Worm (Caenorhabditis elegans) whole organism, L4 larva: ENCODE data around the gene aakg-3.

Source experiments
- F44E2.7 ChIP-seq: fragments of 200-800 bp; sonication (Bioruptor generic); IDR thresholded peaks from 2 replicates; pipeline ENCODE4 v2.1.2; 2022; ENCODE audit warnings: missing genetic modification characterization, missing compliant biosample characterization
- ZK546.5 ChIP-seq, 2 experiments: sonication (generic microtip); optimal IDR thresholded peaks; 2 replicates each; lab custom pipeline; 2017; ENCODE audit warnings: missing biosample characterization in 2 of 2, missing genetic modification characterization in 2 of 2
- aha-1 ChIP-seq: fragments of 150-350 bp; peaks from one replicate; lab custom pipeline; 2014; ENCODE audit warnings: missing biosample characterization, missing genetic modification characterization
- ceh-44 ChIP-seq: fragments of 200-800 bp; sonication (Bioruptor generic); IDR thresholded peaks from 2 replicates; pipeline ENCODE4 v1.3.6; 2022; ENCODE audit warnings: missing genetic modification reagents, missing genetic modification characterization, missing compliant biosample characterization
- ceh-62 ChIP-seq: sonication (generic microtip); optimal IDR thresholded peaks from 2 replicates; lab custom pipeline; 2017; ENCODE audit warnings: missing biosample characterization, missing genetic modification characterization
- ceh-82 ChIP-seq: sonication (generic microtip); optimal IDR thresholded peaks from 2 replicates; lab custom pipeline; 2017; ENCODE audit warnings: missing biosample characterization, missing genetic modification characterization
- dmd-6 ChIP-seq: fragments of 200-800 bp; sonication (Bioruptor generic); IDR thresholded peaks from 2 replicates; pipeline ENCODE4 v1.3.6; 2022; ENCODE audit warnings: missing genetic modification reagents, missing genetic modification characterization, missing compliant biosample characterization
- dmd-9 ChIP-seq: fragments of 200-800 bp; sonication (Bioruptor generic); IDR thresholded peaks from 2 replicates; pipeline ENCODE4 v1.3.6; 2022; ENCODE audit warnings: missing genetic modification reagents, missing genetic modification characterization, missing compliant biosample characterization
- fos-1 ChIP-seq: fragments of 150-350 bp; optimal IDR thresholded peaks from 2 replicates; lab custom pipeline; 2014; ENCODE audit warnings: missing biosample characterization, missing genetic modification characterization
- hlh-11 ChIP-seq: fragments of 200-800 bp; sonication (Bioruptor generic); optimal IDR thresholded peaks from 2 replicates; lab custom pipeline; 2018; ENCODE audit warnings: mild to moderate bottlenecking, missing genetic modification characterization, missing compliant biosample characterization
- hlh-30 ChIP-seq: sonication (generic microtip); optimal IDR thresholded peaks from 2 replicates; lab custom pipeline; 2017; ENCODE audit warnings: antibody characterized with exemption, mild to moderate bottlenecking, missing genetic modification characterization, missing compliant biosample characterization; ENCODE audit not compliant: insufficient read depth
- hmg-1.1 ChIP-seq: fragments of 200-800 bp; sonication (Bioruptor generic); IDR thresholded peaks from 2 replicates; pipeline ENCODE4 v1.3.6; 2022; ENCODE audit warnings: missing genetic modification reagents, missing genetic modification characterization, missing compliant biosample characterization
- lim-7 ChIP-seq: fragments of 200-800 bp; sonication (Bioruptor generic); IDR thresholded peaks from 2 replicates; pipeline ENCODE4 v1.3.6; 2022; ENCODE audit warnings: missing genetic modification characterization, missing compliant biosample characterization
- lin-13 ChIP-seq: fragments of 150-350 bp; optimal IDR thresholded peaks from 2 replicates; lab custom pipeline; 2014; ENCODE audit warnings: missing biosample characterization, missing genetic modification reagents, missing genetic modification characterization
- lsy-2 ChIP-seq, 2 experiments: fragments of 150-350 bp in 1 of 2; sonication (generic microtip) in 1 of 2; optimal IDR thresholded peaks; 2 replicates each; lab custom pipeline; 2014 to 2017; ENCODE audit warnings: missing biosample characterization in 2 of 2, missing genetic modification characterization in 2 of 2
- madf-5 ChIP-seq, 2 experiments: fragments of 200-800 bp; sonication (Bioruptor generic); IDR thresholded peaks; 2 replicates each; pipeline ENCODE4 v1.3.6; 2022; ENCODE audit warnings: missing compliant biosample characterization in 2 of 2, missing genetic modification characterization in 2 of 2
- mdl-1 ChIP-seq, 2 experiments: fragments of 150-350 bp in 1 of 2; sonication (generic microtip) in 1 of 2; optimal IDR thresholded peaks; 2 replicates each; lab custom pipeline; 2014 to 2017; ENCODE audit warnings: missing biosample characterization in 2 of 2, missing genetic modification characterization in 2 of 2
- mxl-3 ChIP-seq: fragments of 200-800 bp; sonication (Bioruptor generic); optimal IDR thresholded peaks from 2 replicates; lab custom pipeline; 2018; ENCODE audit warnings: mild to moderate bottlenecking, missing genetic modification characterization, missing compliant biosample characterization
- nhr-10 ChIP-seq: fragments of 150-350 bp; optimal IDR thresholded peaks from 2 replicates; lab custom pipeline; 2014; ENCODE audit warnings: missing biosample characterization, missing genetic modification characterization
- nhr-111 ChIP-seq: fragments of 200-800 bp; sonication (Bioruptor generic); optimal IDR thresholded peaks from 2 replicates; lab custom pipeline; 2018; ENCODE audit warnings: mild to moderate bottlenecking, missing genetic modification characterization, missing compliant biosample characterization
- nhr-28 ChIP-seq: fragments of 150-350 bp; optimal IDR thresholded peaks from 2 replicates; lab custom pipeline; 2014; ENCODE audit warnings: missing biosample characterization, missing genetic modification characterization
- pha-4 ChIP-seq, 2 experiments: fragments of 150-350 bp in 1 of 2; fragments of 200-800 bp in 1 of 2; sonication (Bioruptor generic) in 1 of 2; IDR thresholded peaks in 1 of 2; optimal IDR thresholded peaks in 1 of 2; 2 replicates each; pipeline versions ENCODE4 v1.3.6 to Lab custom; 2014 to 2022; ENCODE audit warnings: missing genetic modification characterization in 2 of 2, missing genetic modification reagents in 2 of 2, missing biosample characterization in 1 of 2, missing compliant biosample characterization in 1 of 2
- php-3 ChIP-seq: fragments of 200-800 bp; sonication (Bioruptor generic); IDR thresholded peaks from 2 replicates; pipeline ENCODE4 v1.3.6; 2022; ENCODE audit warnings: missing genetic modification reagents, missing genetic modification characterization, missing compliant biosample characterization
- tag-97 ChIP-seq: fragments of 200-800 bp; sonication (Bioruptor generic); IDR thresholded peaks from 2 replicates; pipeline ENCODE4 v1.3.6; 2022; ENCODE audit warnings: missing genetic modification characterization, missing compliant biosample characterization
- tra-1 ChIP-seq: fragments of 200-800 bp; sonication (Bioruptor generic); IDR thresholded peaks from 2 replicates; pipeline ENCODE4 v1.3.6; 2022; ENCODE audit warnings: missing genetic modification reagents, missing genetic modification characterization, missing compliant biosample characterization
- unc-62 ChIP-seq, 3 experiments: fragments of 150-350 bp in 1 of 3; sonication (generic microtip); optimal IDR thresholded peaks in 2 of 3; peaks in 1 of 3; 1 replicate in 1 of 3; 2 replicates in 2 of 3; lab custom pipeline; 2014 to 2017; ENCODE audit warnings: missing biosample characterization in 3 of 3, missing genetic modification characterization in 3 of 3, missing genetic modification reagents in 3 of 3, missing genotype in 1 of 3
- vab-7 ChIP-seq: fragments of 200-800 bp; sonication (Bioruptor generic); IDR thresholded peaks from 2 replicates; pipeline ENCODE4 v1.3.6; 2022; ENCODE audit warnings: missing genetic modification reagents, missing genetic modification characterization, missing compliant biosample characterization
- zag-1 ChIP-seq: fragments of 150-350 bp; optimal IDR thresholded peaks from 2 replicates; lab custom pipeline; 2014; ENCODE audit warnings: missing biosample characterization, missing genetic modification characterization
- zip-2 ChIP-seq: fragments of 150-350 bp; optimal IDR thresholded peaks from 2 replicates; lab custom pipeline; 2014; ENCODE audit warnings: missing biosample characterization, missing genetic modification characterization

The aakg-3 gene

DNA sequence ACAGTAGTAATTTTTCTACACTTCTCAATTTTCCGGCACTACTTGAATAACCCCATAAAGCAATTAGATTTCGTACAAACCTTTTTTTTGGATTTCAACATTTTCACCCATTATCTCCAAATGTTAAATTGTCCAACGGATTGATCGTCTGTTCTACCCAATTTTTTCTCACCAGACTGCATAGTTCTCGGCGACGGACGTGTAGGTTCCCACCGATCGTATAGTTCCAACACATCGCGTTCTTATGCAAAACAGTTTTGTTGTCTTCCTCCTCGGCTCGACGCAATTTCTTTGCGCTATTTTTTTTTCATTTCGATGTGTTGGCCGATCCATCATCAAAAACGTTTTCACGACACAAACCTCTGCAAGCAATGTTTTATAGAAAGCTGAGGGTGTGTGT lies 27.5 kb downstream of the aakg-3 start, which contains the start of gene Y41G9A.6:
Y41G9A.6 (minus strand) TSS at position 101 of the 400 bp plus-strand sequence.
- TF ChIP-seq lim-7 (GFP tag; lab: Robert Waterston, UW) (no peak), dmd-9 (no peak), F44E2.7 (GFP tag; lab: Robert Waterston, UW) (no peak), hmg-1.1 (no peak), ZK546.5 (tag; optimal IDR thresholded peaks at IDR 0.05; lab: Kevin White, UChicago) (no peak), tra-1 (GFP tag; lab: Robert Waterston, UW) (no peak), ceh-62 (no peak), vab-7 (GFP tag; lab: Robert Waterston, UW) (no peak)

DNA sequence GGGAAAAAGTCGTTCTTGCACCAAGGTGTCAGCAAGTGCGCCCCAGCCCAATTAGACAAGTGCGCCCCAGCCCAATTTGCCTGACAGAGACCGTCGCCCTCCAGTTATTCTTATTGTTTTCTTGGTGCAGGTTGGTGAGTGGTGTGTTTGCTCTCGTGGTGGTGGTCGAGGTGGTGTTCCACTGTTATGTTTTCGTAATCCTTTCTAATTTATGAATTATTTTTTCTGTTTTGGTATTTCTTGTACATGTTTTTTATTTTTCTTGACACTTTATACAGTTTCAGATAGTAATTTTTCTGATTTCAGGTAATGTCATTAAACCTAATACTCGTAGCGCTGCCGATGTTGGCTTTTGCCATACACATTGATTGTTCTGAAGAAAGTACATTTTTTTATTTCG lies 32.9 kb downstream of the aakg-3 start, which contains the start of gene Y48D7A.1:
Y48D7A.1 (plus strand) TSS at position 301 of the 400 bp plus-strand sequence.
- TF ChIP-seq zag-1 (tag; lab: Kevin White, UChicago) (no peak), ceh-44 (GFP tag; lab: Robert Waterston, UW) (no peak), php-3 (GFP tag; lab: Robert Waterston, UW) (no peak), fos-1 (tag; lab: Kevin White, UChicago) (no peak), zip-2 (tag; lab: Kevin White, UChicago) (no peak)

DNA sequence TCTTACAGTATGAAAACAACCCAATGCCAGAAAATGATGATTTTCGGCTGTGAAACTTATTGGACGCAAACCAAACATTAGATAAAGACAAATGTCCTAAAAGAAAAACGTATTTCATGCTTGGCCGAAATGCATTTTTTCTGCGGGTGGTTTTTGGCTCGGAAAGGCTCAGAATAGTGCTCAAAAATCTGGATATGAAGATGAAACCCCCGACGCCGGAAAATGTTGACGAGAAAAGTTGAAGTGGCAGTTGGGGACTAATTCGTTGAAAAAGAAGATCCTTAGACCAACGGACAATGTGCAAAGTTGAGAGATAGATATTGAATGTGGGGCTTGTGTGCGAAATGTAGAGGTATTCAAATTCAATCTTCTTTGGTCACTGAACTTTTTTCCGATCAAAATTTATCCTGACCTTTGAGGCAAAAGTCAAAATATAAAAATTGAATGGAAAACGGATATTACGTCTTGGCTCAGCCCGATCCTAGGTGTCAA lies 42.3 kb downstream of the aakg-3 start, which contains the start of gene flp-18:
flp-18 (minus strand) TSS at position 51 of the 492 bp plus-strand sequence.
- TF ChIP-seq nhr-111, result no peak
- peak in 1 of 2 experiments; percentile 68 for TF ChIP-seq unc-62 (GFP tag; optimal IDR thresholded peaks at IDR 0.05 in 1 of 2; lab: Kevin White, UChicago)
- no peak for TF ChIP-seq unc-62 (tag; optimal IDR thresholded peaks at IDR 0.05; lab: Kevin White, UChicago)
- peak; percentile 96 for TF ChIP-seq aha-1 (tag; lab: Kevin White, UChicago)

ce11 chrX:3019996-3020395 lies 43.7 kb downstream of the aakg-3 start:
- TF ChIP-seq ceh-82 (tag; lab: Kevin White, UChicago) (no peak), mxl-3 (GFP tag; lab: Kevin White, UChicago) (peak; percentile 51), tra-1 (GFP tag; lab: Robert Waterston, UW) (0 out of 2 replicates have a peak, but pooled peaks have one; percentile 41), lsy-2 (tag; optimal IDR thresholded peaks at IDR 0.05; lab: Kevin White, UChicago) (peak in 1 of 2 experiments; percentile 7), madf-5 (GFP tag; IDR thresholded peaks at IDR 0.05; lab: Robert Waterston, UW) (no peak), mdl-1 (tag; optimal IDR thresholded peaks at IDR 0.05; lab: Kevin White, UChicago) (peak in 1 of 2 experiments; percentile 57), nhr-28 (peak; percentile 55), lin-13 (GFP tag; lab: Kevin White, UChicago) (no peak), tag-97 (GFP tag; lab: Robert Waterston, UW) (no peak), nhr-10 (tag; lab: Kevin White, UChicago) (no peak), hlh-30 (tag; lab: Kevin White, UChicago) (peak; percentile 43), dmd-6 (GFP tag; lab: Robert Waterston, UW) (peak; percentile 75), unc-62 (GFP tag; optimal IDR thresholded peaks at IDR 0.05 in 1 of 2; lab: Kevin White, UChicago) (peak in 1 of 2 experiments; percentile 88), unc-62 (tag; optimal IDR thresholded peaks at IDR 0.05; lab: Kevin White, UChicago) (no peak), F44E2.7 (GFP tag; lab: Robert Waterston, UW) (no peak), hlh-11 (peak; percentile 57), zag-1 (tag; lab: Kevin White, UChicago) (no peak)

DNA sequence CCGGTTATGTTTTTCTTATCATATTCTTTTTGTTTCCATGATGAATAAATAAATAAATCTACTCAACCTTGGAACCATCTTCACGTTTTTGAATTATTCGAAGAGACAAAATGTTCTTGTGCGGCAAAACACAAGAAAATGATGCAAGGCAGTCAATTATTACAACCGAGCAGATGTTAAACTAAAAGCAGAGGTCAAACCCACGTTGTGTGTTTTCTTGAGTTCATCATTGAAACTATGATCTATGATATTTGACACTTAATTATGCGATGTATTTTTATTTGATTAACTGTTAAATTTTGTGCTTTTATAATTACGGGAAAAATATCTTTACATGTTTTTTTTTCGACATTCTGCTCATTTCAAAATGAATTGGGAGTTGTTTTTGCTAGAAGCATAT lies 45.2 kb downstream of the aakg-3 start:
- TF ChIP-seq pha-4 (GFP tag; IDR thresholded peaks at IDR 0.05; lab: Robert Waterston, UW), result no peak
- no peak for TF ChIP-seq pha-4 (tag; optimal IDR thresholded peaks at IDR 0.05; lab: Kevin White, UChicago)
- peak; percentile 47; the same call in 1 of the 2 replicates for TF ChIP-seq dmd-6 (GFP tag; lab: Robert Waterston, UW)
